Worm (Caenorhabditis elegans) whole organism, mixed stage, embryonic: ENCODE results near the gene tyr-1.

ENCODE experiments used
- M03D4.4 ChIP-seq: sonication (generic microtip); optimal IDR thresholded peaks from 2 replicates; lab custom pipeline; 2017; ENCODE audit warnings: mild to moderate bottlenecking, missing genetic modification characterization, missing compliant biosample characterization
- lin-13 ChIP-seq: fragments of 150-350 bp; optimal IDR thresholded peaks from 2 replicates; lab custom pipeline; 2014; ENCODE audit warnings: missing biosample characterization, missing genetic modification characterization
- snpc-4 ChIP-seq: fragments of 150-350 bp; optimal IDR thresholded peaks from 2 replicates; lab custom pipeline; 2014; ENCODE audit warnings: missing biosample characterization, missing genetic modification characterization
- unc-62 ChIP-seq: fragments of 150-350 bp; optimal IDR thresholded peaks from 2 replicates; lab custom pipeline; 2014; ENCODE audit warnings: missing biosample characterization, missing genetic modification reagents, missing genetic modification characterization
- ztf-11 ChIP-seq: fragments of 150-350 bp; optimal IDR thresholded peaks from 2 replicates; lab custom pipeline; 2014; ENCODE audit warnings: missing biosample characterization, missing genetic modification characterization

DNA sequence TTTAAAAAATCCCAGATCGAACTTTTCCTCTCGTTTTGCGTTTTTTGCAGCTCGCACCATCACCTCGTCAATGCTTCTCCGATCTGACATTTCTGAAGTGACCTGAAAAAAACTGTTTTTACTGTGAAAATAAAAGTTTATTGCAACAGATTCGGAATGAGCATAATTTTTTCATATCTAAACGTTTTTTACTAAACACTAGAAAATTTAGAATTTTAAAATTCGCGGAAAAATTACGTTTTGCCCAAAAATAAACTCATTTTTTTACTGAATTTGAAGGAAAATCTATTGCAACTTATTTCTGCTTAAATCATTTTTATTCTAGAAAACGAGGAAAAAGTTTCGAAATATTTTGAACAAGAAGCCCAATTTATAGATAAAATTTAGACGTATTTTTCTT lies 9.3 kb downstream of the tyr-1 start, which contains the start of gene ZK688.9:
- no peak for TF ChIP-seq ztf-11 (tag; lab: Kevin White, UChicago)
- no peak for TF ChIP-seq snpc-4
- TF ChIP-seq unc-62 (GFP tag; lab: Kevin White, UChicago), result no peak
- TF ChIP-seq lin-13 (tag; lab: Kevin White, UChicago), result no peak
- TF ChIP-seq M03D4.4 (tag; lab: Kevin White, UChicago), result no peak
